Worm (Caenorhabditis elegans) whole organism, L4 larva: ENCODE results near the gene usp-14.
A peak's percentile ranks its signal among the peaks of the same experiment; 100 is the strongest.

Source experiments
- D1046.2 ChIP-seq: fragments of 200-800 bp; sonication (Bioruptor generic); IDR thresholded peaks from 2 replicates; pipeline ENCODE4 v1.3.6; 2022; ENCODE audit warnings: missing genetic modification characterization, missing compliant biosample characterization
- F10B5.3 ChIP-seq: sonication (generic microtip); optimal IDR thresholded peaks from 2 replicates; lab custom pipeline; 2016; ENCODE audit warnings: mild to moderate bottlenecking, missing genetic modification characterization, missing compliant biosample characterization
- F26F4.8 ChIP-seq: fragments of 200-800 bp; sonication (Bioruptor generic); conservative IDR thresholded peaks from 2 replicates; pipeline ENCODE4 v1.3.6; 2022; ENCODE audit warnings: missing genetic modification characterization, missing compliant biosample characterization
- F37D6.2 ChIP-seq: sonication (generic microtip); optimal IDR thresholded peaks from 2 replicates; lab custom pipeline; 2016; ENCODE audit warnings: mild to moderate bottlenecking, missing genetic modification characterization, missing compliant biosample characterization
- F44E2.7 ChIP-seq: fragments of 200-800 bp; sonication (Bioruptor generic); IDR thresholded peaks from 2 replicates; pipeline ENCODE4 v2.1.2; 2022; ENCODE audit warnings: missing genetic modification characterization, missing compliant biosample characterization
- T20F7.1 ChIP-seq: fragments of 200-800 bp; sonication (Bioruptor generic); optimal IDR thresholded peaks from 2 replicates; lab custom pipeline; 2018; ENCODE audit warnings: mild to moderate bottlenecking, missing genetic modification characterization, missing compliant biosample characterization
- Y75B8A.6 ChIP-seq: fragments of 200-800 bp; sonication (Bioruptor generic); IDR thresholded peaks from 2 replicates; pipeline ENCODE4 v1.3.6; 2022; ENCODE audit warnings: missing genetic modification reagents, missing genetic modification characterization, missing compliant biosample characterization
- ZK337.2 ChIP-seq: fragments of 200-800 bp; sonication (Bioruptor generic); IDR thresholded peaks from 2 replicates; pipeline ENCODE4 v1.3.6; 2022; ENCODE audit warnings: missing genetic modification reagents, missing genetic modification characterization, missing compliant biosample characterization
- aha-1 ChIP-seq: fragments of 150-350 bp; peaks from one replicate; lab custom pipeline; 2014; ENCODE audit warnings: missing biosample characterization, missing genetic modification characterization
- aly-2 ChIP-seq: sonication (generic microtip); optimal IDR thresholded peaks from 2 replicates; lab custom pipeline; 2018; ENCODE audit warnings: missing biosample characterization, missing genetic modification characterization
- ama-1 ChIP-seq: fragments of 150-350 bp; optimal IDR thresholded peaks from 2 replicates; lab custom pipeline; 2014; ENCODE audit warnings: inconsistent platforms, mixed read lengths
- ceh-28 ChIP-seq: fragments of 150-350 bp; optimal IDR thresholded peaks from 2 replicates; lab custom pipeline; 2014; ENCODE audit warnings: missing biosample characterization, missing genetic modification reagents, missing genetic modification characterization
- ceh-44 ChIP-seq: fragments of 200-800 bp; sonication (Bioruptor generic); IDR thresholded peaks from 2 replicates; pipeline ENCODE4 v1.3.6; 2022; ENCODE audit warnings: missing genetic modification reagents, missing genetic modification characterization, missing compliant biosample characterization
- cey-2 ChIP-seq: sonication (generic microtip); optimal IDR thresholded peaks from 3 replicates; lab custom pipeline; 2017; ENCODE audit warnings: missing genetic modification characterization, mild to moderate bottlenecking, missing compliant biosample characterization, antibody characterized with exemption, borderline replicate concordance; ENCODE audit not compliant: insufficient read depth
- dve-1 ChIP-seq: sonication (generic microtip); optimal IDR thresholded peaks from 2 replicates; lab custom pipeline; 2017; ENCODE audit warnings: antibody characterized with exemption, mild to moderate bottlenecking, missing genetic modification characterization, missing compliant biosample characterization; ENCODE audit not compliant: insufficient read depth
- egl-43 ChIP-seq: fragments of 200-800 bp; sonication (Bioruptor generic); IDR thresholded peaks from 2 replicates; pipeline ENCODE4 v1.3.6; 2022; ENCODE audit warnings: missing genetic modification reagents, missing genetic modification characterization, missing compliant biosample characterization
- fos-1 ChIP-seq: fragments of 150-350 bp; optimal IDR thresholded peaks from 2 replicates; lab custom pipeline; 2014; ENCODE audit warnings: missing biosample characterization, missing genetic modification characterization
- hif-1 ChIP-seq, 2 experiments: sonication (generic microtip); optimal IDR thresholded peaks; 2 replicates each; lab custom pipeline; 2016 to 2017; ENCODE audit warnings: missing compliant biosample characterization in 2 of 2, missing genetic modification characterization in 2 of 2, missing genetic modification reagents in 2 of 2, missing genotype in 2 of 2, mild to moderate bottlenecking in 1 of 2
- hmg-1.1 ChIP-seq: fragments of 200-800 bp; sonication (Bioruptor generic); IDR thresholded peaks from 2 replicates; pipeline ENCODE4 v1.3.6; 2022; ENCODE audit warnings: missing genetic modification reagents, missing genetic modification characterization, missing compliant biosample characterization
- lim-7 ChIP-seq: fragments of 200-800 bp; sonication (Bioruptor generic); IDR thresholded peaks from 2 replicates; pipeline ENCODE4 v1.3.6; 2022; ENCODE audit warnings: missing genetic modification characterization, missing compliant biosample characterization
- lin-29 ChIP-seq: fragments of 200-800 bp; sonication (Bioruptor generic); IDR thresholded peaks from 2 replicates; pipeline ENCODE4 v1.3.6; 2022; ENCODE audit warnings: missing genetic modification reagents, missing genetic modification characterization, missing compliant biosample characterization
- lin-38 ChIP-seq: fragments of 200-800 bp; sonication (Bioruptor generic); IDR thresholded peaks from 2 replicates; pipeline ENCODE4 v1.3.6; 2022; ENCODE audit warnings: missing genetic modification reagents, missing genetic modification characterization, missing compliant biosample characterization
- mdt-29 ChIP-seq: fragments of 200-800 bp; sonication (Bioruptor generic); IDR thresholded peaks from 2 replicates; pipeline ENCODE4 v1.3.6; 2022; ENCODE audit warnings: missing genetic modification reagents, missing genetic modification characterization, missing compliant biosample characterization
- mes-2 ChIP-seq: sonication (generic microtip); optimal IDR thresholded peaks from 2 replicates; lab custom pipeline; 2016; ENCODE audit warnings: missing genotype, mild to moderate bottlenecking, missing genetic modification characterization, missing compliant biosample characterization; ENCODE audit not compliant: poor library complexity, severe bottlenecking
- mxl-3 ChIP-seq: fragments of 200-800 bp; sonication (Bioruptor generic); optimal IDR thresholded peaks from 2 replicates; lab custom pipeline; 2018; ENCODE audit warnings: mild to moderate bottlenecking, missing genetic modification characterization, missing compliant biosample characterization
- nhr-11 ChIP-seq: fragments of 150-350 bp; optimal IDR thresholded peaks from 2 replicates; lab custom pipeline; 2014; ENCODE audit warnings: missing biosample characterization, missing genetic modification characterization
- nhr-25 ChIP-seq: sonication (generic microtip); optimal IDR thresholded peaks from 2 replicates; lab custom pipeline; 2017; ENCODE audit warnings: missing genetic modification characterization, mild to moderate bottlenecking, missing compliant biosample characterization, antibody characterized with exemption, moderate library complexity, borderline replicate concordance; ENCODE audit not compliant: insufficient read depth
- nhr-42 ChIP-seq: fragments of 200-800 bp; sonication (Bioruptor generic); IDR thresholded peaks from 2 replicates; pipeline ENCODE4 v1.3.6; 2022; ENCODE audit warnings: missing genetic modification characterization, missing compliant biosample characterization
- nhr-6 ChIP-seq: fragments of 150-350 bp; optimal IDR thresholded peaks from 2 replicates; lab custom pipeline; 2014; ENCODE audit warnings: missing biosample characterization, missing genetic modification characterization
- nhr-76 ChIP-seq: fragments of 150-350 bp; optimal IDR thresholded peaks from 2 replicates; lab custom pipeline; 2014; ENCODE audit warnings: missing biosample characterization, missing genetic modification characterization
- nhr-77 ChIP-seq: fragments of 150-350 bp; optimal IDR thresholded peaks from 2 replicates; lab custom pipeline; 2014; ENCODE audit warnings: missing biosample characterization, missing genetic modification characterization
- pqm-1 ChIP-seq: sonication (generic microtip); optimal IDR thresholded peaks from 2 replicates; lab custom pipeline; 2017; ENCODE audit warnings: missing biosample characterization, missing genetic modification characterization
- rbr-2 ChIP-seq: sonication (generic microtip); optimal IDR thresholded peaks from 2 replicates; lab custom pipeline; 2016; ENCODE audit warnings: missing genotype, missing genetic modification characterization, missing compliant biosample characterization
- saeg-2 ChIP-seq: fragments of 200-800 bp; sonication (Bioruptor generic); IDR thresholded peaks from 2 replicates; pipeline ENCODE4 v1.3.6; 2022; ENCODE audit warnings: missing genetic modification reagents, missing genetic modification characterization, missing compliant biosample characterization
- spr-3 ChIP-seq: fragments of 200-800 bp; sonication (Bioruptor generic); optimal IDR thresholded peaks from 2 replicates; lab custom pipeline; 2018; ENCODE audit warnings: mild to moderate bottlenecking, missing genetic modification characterization, missing compliant biosample characterization
- tra-1 ChIP-seq: fragments of 200-800 bp; sonication (Bioruptor generic); IDR thresholded peaks from 2 replicates; pipeline ENCODE4 v1.3.6; 2022; ENCODE audit warnings: missing genetic modification reagents, missing genetic modification characterization, missing compliant biosample characterization
- unc-130 ChIP-seq: sonication (generic microtip); optimal IDR thresholded peaks from 2 replicates; lab custom pipeline; 2016; ENCODE audit warnings: missing genetic modification reagents, missing genetic modification characterization, missing compliant biosample characterization
- unc-62 ChIP-seq, 3 experiments: fragments of 150-350 bp in 1 of 3; sonication (generic microtip); optimal IDR thresholded peaks in 2 of 3; peaks in 1 of 3; 1 replicate in 1 of 3; 2 replicates in 2 of 3; lab custom pipeline; 2014 to 2017; ENCODE audit warnings: missing biosample characterization in 3 of 3, missing genetic modification characterization in 3 of 3, missing genetic modification reagents in 3 of 3, missing genotype in 1 of 3
- vab-7 ChIP-seq: fragments of 200-800 bp; sonication (Bioruptor generic); IDR thresholded peaks from 2 replicates; pipeline ENCODE4 v1.3.6; 2022; ENCODE audit warnings: missing genetic modification reagents, missing genetic modification characterization, missing compliant biosample characterization
- zip-2 ChIP-seq: fragments of 150-350 bp; optimal IDR thresholded peaks from 2 replicates; lab custom pipeline; 2014; ENCODE audit warnings: missing biosample characterization, missing genetic modification characterization
- ztf-11 ChIP-seq: fragments of 150-350 bp; optimal IDR thresholded peaks from 2 replicates; lab custom pipeline; 2014; ENCODE audit warnings: missing biosample characterization, missing genetic modification characterization
- ztf-7 ChIP-seq: fragments of 150-350 bp; optimal IDR thresholded peaks from 2 replicates; lab custom pipeline; 2014; ENCODE audit warnings: missing biosample characterization, missing genetic modification characterization

usp-14 gene

ce11 chrII:14528233-14528802 lies 39.8 kb upstream of the usp-14 start, which contains the start of the genes F57C2.5 and spat-1 (continued):
- TF ChIP-seq hif-1 (tag; optimal IDR thresholded peaks at IDR 0.05; lab: Kevin White, UChicago): peak in 1 of 2 experiments; percentile 86
- TF ChIP-seq F10B5.3: no peak
- peak; percentile 88 for TF ChIP-seq unc-130 (GFP tag; lab: Kevin White, UChicago)
- TF ChIP-seq ceh-28 (tag; lab: Kevin White, UChicago): no peak
- no peak for TF ChIP-seq D1046.2 (GFP tag; lab: Robert Waterston, UW)
- TF ChIP-seq vab-7: peak; percentile 59; the same call in 1 of the 2 replicates
- peak in 1 of 2 experiments; percentile 73 for TF ChIP-seq unc-62 (GFP tag; optimal IDR thresholded peaks at IDR 0.05 in 1 of 2; lab: Kevin White, UChicago)
- no peak for TF ChIP-seq unc-62 (tag; optimal IDR thresholded peaks at IDR 0.05; lab: Kevin White, UChicago)
- TF ChIP-seq hmg-1.1: peak; percentile 53; the same call in 1 of the 2 replicates
- peak; percentile 94 for TF ChIP-seq nhr-77 (tag; lab: Kevin White, UChicago)
- no peak for TF ChIP-seq lin-29 (GFP tag; lab: Robert Waterston, UW)
- no peak for TF ChIP-seq aha-1 (tag; lab: Kevin White, UChicago)
- TF ChIP-seq spr-3 (GFP tag; lab: Kevin White, UChicago): no peak
- TF ChIP-seq pqm-1 (tag; lab: Kevin White, UChicago): peak; percentile 55
- TF ChIP-seq ceh-44 (GFP tag; lab: Robert Waterston, UW): peak; percentile 59; the same call in 1 of the 2 replicates
- TF ChIP-seq F37D6.2 (tag; lab: Kevin White, UChicago): peak; percentile 22
- TF ChIP-seq ZK337.2 (GFP tag; lab: Robert Waterston, UW): no peak
- no peak for TF ChIP-seq nhr-25 (tag; lab: Kevin White, UChicago)
- peak; percentile 29 for TF ChIP-seq nhr-6
- TF ChIP-seq mes-2 (tag; lab: Kevin White, UChicago): peak; percentile 87
- TF ChIP-seq F44E2.7 (GFP tag; lab: Robert Waterston, UW): no peak
- TF ChIP-seq F26F4.8 (GFP tag; lab: Robert Waterston, UW): no peak
- TF ChIP-seq nhr-76 (tag; lab: Kevin White, UChicago): no peak
- no peak for TF ChIP-seq fos-1

ce11 chrII:14527104-14527503 lies 38.6 kb upstream of the usp-14 start:
- TF ChIP-seq unc-62 (GFP tag; optimal IDR thresholded peaks at IDR 0.05 in 1 of 2; lab: Kevin White, UChicago) (peak in 1 of 2 experiments; percentile 90), unc-62 (tag; optimal IDR thresholded peaks at IDR 0.05; lab: Kevin White, UChicago) (no peak), saeg-2 (no peak), T20F7.1 (no peak)
- TF ChIP-seq, all 104 proteins: peak for 1

ce11 chrII:14525013-14525412 lies 36.5 kb upstream of the usp-14 start, which contains the start of gene F57C2.4:
TSS of gene F57C2.4 (plus strand) at chrII:14525313.
- TF ChIP-seq cey-2 (tag; lab: Kevin White, UChicago) (no peak), mdt-29 (GFP tag; lab: Robert Waterston, UW) (no peak), lim-7 (GFP tag; lab: Robert Waterston, UW) (no peak), zip-2 (tag; lab: Kevin White, UChicago) (no peak), egl-43 (GFP tag; lab: Robert Waterston, UW) (no peak), hmg-1.1 (no peak), dve-1 (tag; lab: Kevin White, UChicago) (no peak), ztf-11 (tag; lab: Kevin White, UChicago) (no peak), ztf-7 (tag; lab: Kevin White, UChicago) (no peak)

- no peak for TF ChIP-seq rbr-2
- no peak for TF ChIP-seq lin-38 (GFP tag; lab: Robert Waterston, UW)
- no peak for TF ChIP-seq mxl-3 (GFP tag; lab: Kevin White, UChicago)
- TF ChIP-seq ama-1 (lab: Kevin White, UChicago): no peak
- no peak for TF ChIP-seq aly-2 (tag; lab: Kevin White, UChicago)
- no peak for TF ChIP-seq D1046.2 (GFP tag; lab: Robert Waterston, UW)
- TF ChIP-seq Y75B8A.6: no peak
- TF ChIP-seq tra-1: no peak
- TF ChIP-seq nhr-11 (tag; lab: Kevin White, UChicago): no peak
- TF ChIP-seq nhr-42 (GFP tag; lab: Robert Waterston, UW): no peak
Measured at ce11 chrII:14523645-14524223, 35.2 kb upstream of the usp-14 start, which contains the start of gene pot-2. TSS of gene pot-2 (plus strand) at chrII:14524173.
